Fruit fly (Drosophila melanogaster) whole organism, embryonic: ENCODE results near the gene CG13306.
A peak's percentile ranks its signal among the peaks of the same experiment; 100 is the strongest.

ENCODE experiments used
- Asciz ChIP-seq: fragments of 200-800 bp; sonication (Bioruptor generic); optimal IDR thresholded peaks from 2 replicates; lab custom pipeline; 2017; ENCODE audit warnings: missing biosample characterization, mild to moderate bottlenecking, missing genetic modification characterization, missing genetic modification reagents
- Atf-2 ChIP-seq: fragments of 200-800 bp; sonication (Bioruptor generic); optimal IDR thresholded peaks from 2 replicates; lab custom pipeline; 2016; ENCODE audit warnings: missing biosample characterization, missing genetic modification characterization
- Atf6 ChIP-seq: fragments of 200-800 bp; sonication (Bioruptor generic); IDR thresholded peaks from 2 replicates; pipeline ENCODE4 v1.3.6; 2022; ENCODE audit warnings: missing biosample characterization, missing genetic modification characterization
- BEAF-32 ChIP-seq: fragments of 200-800 bp; sonication (Bioruptor generic); optimal IDR thresholded peaks from 3 replicates; lab custom pipeline; 2017; ENCODE audit warnings: missing biosample characterization, missing genetic modification characterization, mild to moderate bottlenecking, moderate library complexity, missing genetic modification reagents
- CG13775 ChIP-seq: fragments of 200-800 bp; sonication (Bioruptor generic); optimal IDR thresholded peaks from 3 replicates; lab custom pipeline; 2017; ENCODE audit warnings: missing biosample characterization, mild to moderate bottlenecking, missing genetic modification characterization
- CG14965 ChIP-seq: fragments of 200-800 bp; sonication (Bioruptor generic); optimal IDR thresholded peaks from 2 replicates; lab custom pipeline; 2016; ENCODE audit warnings: missing biosample characterization, missing genetic modification characterization, borderline replicate concordance
- CG18011 ChIP-seq: fragments of 200-800 bp; sonication (Bioruptor generic); optimal IDR thresholded peaks from 2 replicates; lab custom pipeline; 2017; ENCODE audit warnings: missing biosample characterization, missing genetic modification characterization, mild to moderate bottlenecking, moderate library complexity, missing genotype
- CG18599 ChIP-seq: fragments of 200-800 bp; sonication (Bioruptor generic); optimal IDR thresholded peaks from 3 replicates; lab custom pipeline; 2017; ENCODE audit warnings: missing biosample characterization, missing genetic modification characterization, mild to moderate bottlenecking, moderate library complexity, missing genetic modification reagents
- CG18764 ChIP-seq: fragments of 200-800 bp; sonication (Bioruptor generic); optimal IDR thresholded peaks from 3 replicates; lab custom pipeline; 2016; ENCODE audit warnings: missing biosample characterization, missing genetic modification characterization
- CG30431 ChIP-seq: fragments of 200-800 bp; sonication (Bioruptor generic); optimal IDR thresholded peaks from 2 replicates; lab custom pipeline; 2017; ENCODE audit warnings: missing biosample characterization, missing genetic modification characterization
- CG31441 ChIP-seq: fragments of 200-800 bp; sonication (Bioruptor generic); IDR thresholded peaks from 2 replicates; pipeline ENCODE4 v1.3.6; 2022; ENCODE audit warnings: missing biosample characterization, missing genetic modification characterization
- CG42726 ChIP-seq: fragments of 200-800 bp; sonication (Bioruptor generic); IDR thresholded peaks from 2 replicates; pipeline ENCODE4 v1.3.6; 2022; ENCODE audit warnings: missing biosample characterization, missing genetic modification characterization; ENCODE audit not compliant: partially characterized antibody
- CG4404 ChIP-seq: fragments of 200-800 bp; sonication (Bioruptor generic); IDR thresholded peaks from 2 replicates; pipeline ENCODE4 v1.3.6; 2022; ENCODE audit warnings: missing biosample characterization, missing genetic modification characterization
- CG6175 ChIP-seq: fragments of 200-800 bp; sonication (Bioruptor generic); IDR thresholded peaks from 3 replicates; pipeline ENCODE4 v1.3.6; 2022; ENCODE audit warnings: missing biosample characterization, missing genetic modification characterization
- CG8924 ChIP-seq: fragments of 200-800 bp; optimal IDR thresholded peaks from 3 replicates; lab custom pipeline; 2019; ENCODE audit warnings: missing biosample characterization, mild to moderate bottlenecking, missing genetic modification characterization, moderate library complexity
- CG9437 ChIP-seq: fragments of 200-800 bp; sonication (Bioruptor generic); optimal IDR thresholded peaks from 2 replicates; lab custom pipeline; 2018; ENCODE audit warnings: missing biosample characterization, mild to moderate bottlenecking, missing genetic modification characterization
- CG9797 ChIP-seq: fragments of 200-800 bp; sonication (Bioruptor generic); optimal IDR thresholded peaks from 3 replicates; lab custom pipeline; 2018; ENCODE audit warnings: missing biosample characterization, mild to moderate bottlenecking, missing genetic modification characterization
- Dbx ChIP-seq: fragments of 200-800 bp; sonication (Bioruptor generic); IDR thresholded peaks from 3 replicates; pipeline ENCODE4 v1.3.6; 2022; ENCODE audit warnings: missing biosample characterization, missing genetic modification characterization
- Gsc ChIP-seq: fragments of 200-800 bp; sonication (Bioruptor generic); IDR thresholded peaks from 2 replicates; pipeline ENCODE4 v1.3.6; 2022; ENCODE audit warnings: missing biosample characterization, missing genetic modification characterization
- HHEX ChIP-seq: fragments of 200-800 bp; sonication (Bioruptor generic); optimal IDR thresholded peaks from 3 replicates; lab custom pipeline; 2017; ENCODE audit warnings: missing biosample characterization, mild to moderate bottlenecking, missing genetic modification characterization, missing genetic modification reagents
- HLH3B ChIP-seq: fragments of 200-800 bp; sonication (Bioruptor generic); IDR thresholded peaks from 2 replicates; pipeline ENCODE4 v1.3.6; 2022; ENCODE audit warnings: missing biosample characterization, missing genetic modification characterization
- Hey ChIP-seq: fragments of 200-800 bp; sonication (Bioruptor generic); optimal IDR thresholded peaks from 3 replicates; lab custom pipeline; 2018; ENCODE audit warnings: missing biosample characterization, mild to moderate bottlenecking, missing genetic modification characterization
- Hr78 ChIP-seq, 2 experiments: fragments of 200-800 bp in 1 of 2; fragments of >200 bp in 1 of 2; sonication (Bioruptor generic) in 1 of 2; optimal IDR thresholded peaks; 2 replicates each; lab custom pipeline; 2017 to 2019; ENCODE audit warnings: missing biosample characterization in 2 of 2, missing genetic modification characterization in 2 of 2, mild to moderate bottlenecking in 1 of 2, moderate library complexity in 1 of 2
- Kr ChIP-seq: fragments of 200-800 bp; sonication (Bioruptor generic); optimal IDR thresholded peaks from 2 replicates; lab custom pipeline; 2017; ENCODE audit warnings: missing biosample characterization, mild to moderate bottlenecking, missing genetic modification characterization
- NC2α ChIP-seq: fragments of 200-800 bp; sonication (Bioruptor generic); optimal IDR thresholded peaks from 2 replicates; lab custom pipeline; 2016; ENCODE audit warnings: missing biosample characterization, missing genetic modification characterization
- Nf-YB ChIP-seq: fragments of 200-800 bp; sonication (Bioruptor generic); optimal IDR thresholded peaks from 3 replicates; lab custom pipeline; 2019; ENCODE audit warnings: missing biosample characterization, mild to moderate bottlenecking, missing genetic modification characterization, moderate library complexity
- Pdp1 ChIP-seq, 2 experiments: fragments of 200-800 bp; sonication (Bioruptor generic); optimal IDR thresholded peaks; 3 replicates each; lab custom pipeline; 2016; ENCODE audit warnings: missing biosample characterization in 2 of 2, missing genetic modification characterization in 2 of 2, mild to moderate bottlenecking in 1 of 2, moderate library complexity in 1 of 2
- Six4 ChIP-seq: fragments of 200-800 bp; sonication (Bioruptor generic); optimal IDR thresholded peaks from 2 replicates; lab custom pipeline; 2016; ENCODE audit warnings: missing biosample characterization, missing genetic modification characterization
- Sox100B ChIP-seq: fragments of 200-800 bp; sonication (Bioruptor generic); optimal IDR thresholded peaks from 3 replicates; lab custom pipeline; 2018; ENCODE audit warnings: missing biosample characterization, mild to moderate bottlenecking, missing genetic modification characterization
- Tbp ChIP-seq: fragments of >200 bp; optimal IDR thresholded peaks from 2 replicates; lab custom pipeline; 2018; ENCODE audit warnings: missing biosample characterization, missing genetic modification characterization
- Usf ChIP-seq: fragments of 200-800 bp; sonication (Bioruptor generic); optimal IDR thresholded peaks from 2 replicates; lab custom pipeline; 2017; ENCODE audit warnings: missing genotype, missing biosample characterization, missing genetic modification characterization
- ash1 ChIP-seq: fragments of 200-800 bp; sonication (Bioruptor generic); optimal IDR thresholded peaks from 2 replicates; lab custom pipeline; 2018; ENCODE audit warnings: missing biosample characterization, mild to moderate bottlenecking, missing genetic modification characterization
- br ChIP-seq: fragments of >200 bp; optimal IDR thresholded peaks from 2 replicates; lab custom pipeline; 2017
- ci ChIP-seq: fragments of 200-800 bp; sonication (Bioruptor generic); IDR thresholded peaks from 3 replicates; pipeline ENCODE4 v1.3.6; 2022; ENCODE audit warnings: missing biosample characterization, missing genetic modification characterization
- dati ChIP-seq: fragments of 200-800 bp; sonication (Bioruptor generic); IDR thresholded peaks from 2 replicates; pipeline ENCODE4 v1.3.6; 2022; ENCODE audit warnings: missing biosample characterization, missing genetic modification characterization
- gt ChIP-seq: fragments of 200-800 bp; sonication (Bioruptor generic); IDR thresholded peaks from 2 replicates; pipeline ENCODE4 v1.3.6; 2022; ENCODE audit warnings: missing biosample characterization, missing genetic modification characterization
- h ChIP-seq: fragments of >200 bp; optimal IDR thresholded peaks from 2 replicates; lab custom pipeline; 2017
- hkb ChIP-seq, 2 experiments: fragments of 200-800 bp in 1 of 2; fragments of >200 bp in 1 of 2; sonication (Bioruptor generic) in 1 of 2; IDR thresholded peaks in 1 of 2; optimal IDR thresholded peaks in 1 of 2; 2 replicates each; pipeline versions ENCODE4 v1.3.6 to Lab custom; 2017 to 2022; ENCODE audit warnings: missing biosample characterization in 1 of 2, missing genetic modification characterization in 1 of 2
- lmd ChIP-seq: fragments of 200-800 bp; sonication (Bioruptor generic); IDR thresholded peaks from 2 replicates; pipeline ENCODE4 v1.3.6; 2022; ENCODE audit warnings: missing biosample characterization, missing genetic modification characterization
- mam ChIP-seq: fragments of 200-800 bp; sonication (Bioruptor generic); optimal IDR thresholded peaks from 3 replicates; lab custom pipeline; 2016; ENCODE audit warnings: missing biosample characterization, missing genetic modification characterization
- nerfin-1 ChIP-seq: fragments of 200-800 bp; sonication (Bioruptor generic); optimal IDR thresholded peaks from 3 replicates; lab custom pipeline; 2019; ENCODE audit warnings: missing biosample characterization, mild to moderate bottlenecking, missing genetic modification characterization, moderate library complexity
- nom ChIP-seq: fragments of 200-800 bp; sonication (Bioruptor generic); optimal IDR thresholded peaks from 2 replicates; lab custom pipeline; 2017; ENCODE audit warnings: missing biosample characterization, missing genetic modification characterization, mild to moderate bottlenecking, moderate library complexity, missing genetic modification reagents
- oc ChIP-seq: fragments of 200-800 bp; sonication (Bioruptor generic); optimal IDR thresholded peaks from 2 replicates; lab custom pipeline; 2018; ENCODE audit warnings: missing biosample characterization, mild to moderate bottlenecking, missing genetic modification characterization, moderate library complexity
- ranshi ChIP-seq: fragments of 200-800 bp; sonication (Bioruptor generic); IDR thresholded peaks from 2 replicates; pipeline ENCODE4 v1.3.6; 2022; ENCODE audit warnings: missing biosample characterization, missing genetic modification characterization
- sens ChIP-seq: fragments of 200-800 bp; sonication (Bioruptor generic); peaks from one replicate; lab custom pipeline; 2016; ENCODE audit warnings: missing biosample characterization, missing genetic modification characterization
- sim ChIP-seq: fragments of 200-800 bp; sonication (Bioruptor generic); IDR thresholded peaks from 2 replicates; pipeline ENCODE4 v1.3.6; 2022; ENCODE audit warnings: missing biosample characterization, missing genetic modification characterization
- stwl ChIP-seq: fragments of 200-800 bp; sonication (Bioruptor generic); optimal IDR thresholded peaks from 3 replicates; lab custom pipeline; 2018; ENCODE audit warnings: missing biosample characterization, mild to moderate bottlenecking, missing genetic modification characterization, moderate library complexity
- toy ChIP-seq: fragments of 200-800 bp; sonication (Bioruptor generic); IDR thresholded peaks from 2 replicates; pipeline ENCODE4 v1.3.6; 2022; ENCODE audit warnings: missing biosample characterization, missing genetic modification characterization
- usp ChIP-seq: fragments of >200 bp; optimal IDR thresholded peaks from 2 replicates; lab custom pipeline; 2017; ENCODE audit warnings: missing biosample characterization, missing genetic modification characterization
- zfh1 ChIP-seq: fragments of 200-800 bp; sonication (Bioruptor generic); IDR thresholded peaks from 3 replicates; pipeline ENCODE4 v1.3.6; 2022; ENCODE audit warnings: missing biosample characterization, missing genetic modification characterization

CG13306 gene

dm6 chr3L:8765969-8766538, 16.5 kb upstream of the CG13306 start (continued):
- TF ChIP-seq Six4 (peak; percentile 97), CG18599 (GFP tag; lab: Kevin White, UChicago) (peak; percentile 98), CG42726 (GFP tag; lab: Robert Waterston, UW) (peak; percentile 39; the same call in 1 of the 2 replicates), nerfin-1 (tag; lab: Kevin White, UChicago) (peak; percentile 91), CG6175 (GFP tag; lab: Robert Waterston, UW) (peak; percentile 97), Nf-YB (GFP tag; lab: Kevin White, UChicago) (peak; percentile 88), CG30431 (GFP tag; lab: Kevin White, UChicago) (peak; percentile 99), CG8924 (tag; lab: Kevin White, UChicago) (peak; percentile 99), sens (GFP tag; lab: Kevin White, UChicago) (peak; percentile 100), lmd (GFP tag; lab: Robert Waterston, UW) (peak; percentile 99), oc (tag; lab: Kevin White, UChicago) (peak; percentile 96), CG31441 (GFP tag; lab: Robert Waterston, UW) (peak; percentile 98), CG18764 (GFP tag; lab: Kevin White, UChicago) (peak; percentile 91), br (lab: Kevin White, UChicago) (no peak), ci (GFP tag; lab: Robert Waterston, UW) (peak; percentile 97), CG14965 (GFP tag; lab: Kevin White, UChicago) (peak; percentile 81), Atf6 (peak; percentile 98), Kr (GFP tag; lab: Kevin White, UChicago) (peak; percentile 74), zfh1 (GFP tag; lab: Robert Waterston, UW) (peak; percentile 97), CG18011 (peak; percentile 90), Asciz (GFP tag; lab: Kevin White, UChicago) (peak; percentile 96), Dbx (peak; percentile 97), toy (GFP tag; lab: Robert Waterston, UW) (peak; percentile 91), Atf-2 (GFP tag; lab: Kevin White, UChicago) (peak; percentile 99), CG13775 (peak; percentile 99), ash1 (GFP tag; lab: Kevin White, UChicago) (no peak), mam (peak; percentile 91), Pdp1 (GFP tag; optimal IDR thresholded peaks at IDR 0.05; lab: Kevin White, UChicago) (peak; percentile 93 to 99), NC2α (GFP tag; lab: Kevin White, UChicago) (peak; percentile 96), HLH3B (GFP tag; lab: Robert Waterston, UW) (peak; percentile 98), Hr78 (GFP tag; optimal IDR thresholded peaks at IDR 0.05; lab: Kevin White, UChicago) (peak in 1 of 2 experiments; percentile 68), nom (GFP tag; lab: Kevin White, UChicago) (peak; percentile 86), dati (GFP tag; lab: Robert Waterston, UW) (peak; percentile 93), Sox100B (GFP tag; lab: Kevin White, UChicago) (peak; percentile 99), usp (GFP tag; lab: Kevin White, UChicago) (no peak), h (lab: Kevin White, UChicago) (no peak), stwl (tag; lab: Kevin White, UChicago) (peak; percentile 55), BEAF-32 (GFP tag; lab: Kevin White, UChicago) (peak; percentile 31), Gsc (GFP tag; lab: Robert Waterston, UW) (peak; percentile 96), hkb (optimal IDR thresholded peaks at IDR 0.05; lab: Kevin White, UChicago) (no peak), hkb (GFP tag; IDR thresholded peaks at IDR 0.05; lab: Robert Waterston, UW) (peak; percentile 96), ranshi (peak; percentile 97), CG9437 (GFP tag; lab: Kevin White, UChicago) (peak; percentile 100), sim (GFP tag; lab: Robert Waterston, UW) (peak; percentile 92), HHEX (GFP tag; lab: Kevin White, UChicago) (peak; percentile 96), Hey (tag; lab: Kevin White, UChicago) (peak; percentile 91), Tbp (no peak), CG9797 (GFP tag; lab: Kevin White, UChicago) (peak; percentile 45), CG4404 (peak; percentile 97), Usf (GFP tag; lab: Kevin White, UChicago) (peak; percentile 99), gt (peak; percentile 93)
